Worm (Caenorhabditis elegans): ENCODE data around the gene tbc-6.

- TF ChIP-seq aly-2 (tag; optimal IDR thresholded peaks at IDR 0.05) (no peak), nhr-237 (tag; optimal IDR thresholded peaks at IDR 0.05) (no peak), skn-1 (tag; optimal IDR thresholded peaks at IDR 0.05) (no peak), mep-1 (tag; optimal IDR thresholded peaks at IDR 0.05) (peak; percentile 79), dpl-1 (GFP tag; optimal IDR thresholded peaks at IDR 0.05) (peak; percentile 4 to 21 (median 16)), ztf-4 (tag; optimal IDR thresholded peaks at IDR 0.05) (peak; percentile 45)
Measured at ce11 chrII:6827388-6827787, 20.5 kb upstream of the tbc-6 start.

All from whole organism, L1 larva.